Fruit fly (Drosophila melanogaster): ENCODE data around the gene CG6999.

DNA sequence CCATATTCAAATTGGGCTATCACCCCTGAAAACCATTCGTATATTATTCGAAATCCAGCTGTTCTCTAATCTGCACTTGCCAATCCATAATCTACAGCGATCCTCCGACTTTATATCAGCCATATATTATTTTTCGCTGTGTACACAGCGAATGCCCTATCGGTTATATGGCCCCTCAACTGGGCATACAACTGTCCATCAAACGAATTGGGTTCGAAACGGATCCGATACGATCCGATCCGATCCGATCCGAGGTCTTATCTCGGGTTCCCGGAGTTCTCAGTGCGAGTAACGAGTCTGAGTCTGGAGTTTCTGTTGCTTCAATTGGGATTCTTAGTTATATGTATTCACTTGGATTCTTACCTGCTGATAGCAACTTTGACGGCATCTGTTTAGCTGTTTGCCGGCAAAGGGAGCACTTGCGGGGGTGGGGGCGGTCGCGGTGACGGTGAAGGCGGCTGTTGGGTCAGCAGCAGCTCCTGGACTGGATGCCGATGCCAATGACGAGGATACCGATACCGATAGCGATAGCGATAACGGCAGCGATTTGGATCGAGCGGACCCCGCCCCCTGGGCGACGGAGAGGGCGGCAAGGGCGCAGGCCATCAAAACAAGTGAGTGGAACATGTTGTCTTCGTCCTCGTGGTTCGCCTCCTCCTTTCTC lies 45.5 kb downstream of the CG6999 start:
- TF ChIP-seq CG11504 (tag; optimal IDR thresholded peaks at IDR 0.05) (no peak), her (GFP tag; optimal IDR thresholded peaks at IDR 0.05) (no peak), CG7372 (GFP tag; IDR thresholded peaks at IDR 0.05) (no peak), CG10366 (GFP tag; IDR thresholded peaks at IDR 0.05) (no peak), so (GFP tag; IDR thresholded peaks at IDR 0.05) (no peak), CHES-1-like (GFP tag; optimal IDR thresholded peaks at IDR 0.05) (no peak), Oaz (GFP tag; IDR thresholded peaks at IDR 0.05) (no peak), eve (GFP tag; optimal IDR thresholded peaks at IDR 0.05) (no peak), CG7987 (GFP tag; optimal IDR thresholded peaks at IDR 0.05) (no peak)

All from whole organism, embryonic.